Fruit fly (Drosophila melanogaster) whole organism, embryonic: ENCODE data around the gene CG14971.

ENCODE experiments used
- Awh ChIP-seq: fragments of 200-800 bp; sonication (Bioruptor generic); IDR thresholded peaks from 2 replicates; pipeline ENCODE4, ENCODE4 v1.3.6; 2022; ENCODE audit warnings: missing biosample characterization, missing genetic modification characterization
- Blimp-1 ChIP-seq: fragments of 200-800 bp; sonication (Bioruptor generic); optimal IDR thresholded peaks from 3 replicates; lab custom pipeline; 2018; ENCODE audit warnings: missing biosample characterization, missing genetic modification characterization, mild to moderate bottlenecking, moderate library complexity, missing genetic modification reagents
- CG10209 ChIP-seq: fragments of 200-800 bp; sonication (Bioruptor generic); optimal IDR thresholded peaks from 3 replicates; lab custom pipeline; 2017; ENCODE audit warnings: missing biosample characterization, mild to moderate bottlenecking, missing genetic modification characterization, missing genetic modification reagents
- CG12659 ChIP-seq: fragments of 200-800 bp; sonication (Bioruptor generic); optimal IDR thresholded peaks from 3 replicates; lab custom pipeline; 2017; ENCODE audit warnings: mild to moderate bottlenecking, missing biosample characterization, missing genetic modification reagents, missing genetic modification characterization
- CG12744 ChIP-seq: fragments of 200-800 bp; sonication (Bioruptor generic); optimal IDR thresholded peaks from 2 replicates; lab custom pipeline; 2016; ENCODE audit warnings: missing biosample characterization, missing genetic modification characterization
- CG2116 ChIP-seq: fragments of 200-800 bp; sonication (Bioruptor generic); optimal IDR thresholded peaks from 3 replicates; lab custom pipeline; 2018; ENCODE audit warnings: missing biosample characterization, mild to moderate bottlenecking, missing genetic modification characterization
- CG30431 ChIP-seq: fragments of 200-800 bp; sonication (Bioruptor generic); optimal IDR thresholded peaks from 2 replicates; lab custom pipeline; 2017; ENCODE audit warnings: missing biosample characterization, missing genetic modification characterization
- CG3281 ChIP-seq: fragments of 200-800 bp; sonication (Bioruptor generic); optimal IDR thresholded peaks from 3 replicates; lab custom pipeline; 2017; ENCODE audit warnings: missing biosample characterization, mild to moderate bottlenecking, missing genetic modification characterization
- CG33557 ChIP-seq: fragments of 200-800 bp; sonication (Bioruptor generic); optimal IDR thresholded peaks from 2 replicates; lab custom pipeline; 2019; ENCODE audit warnings: missing biosample characterization, mild to moderate bottlenecking, missing genetic modification characterization, moderate library complexity
- CG3847 ChIP-seq: fragments of 200-800 bp; sonication (Bioruptor generic); IDR thresholded peaks from 2 replicates; pipeline ENCODE4 v1.3.6; 2022; ENCODE audit warnings: missing biosample characterization, missing genetic modification characterization
- CG5180 ChIP-seq: fragments of 200-800 bp; sonication (Bioruptor generic); optimal IDR thresholded peaks from 3 replicates; lab custom pipeline; 2017; ENCODE audit warnings: missing biosample characterization, missing genetic modification characterization, mild to moderate bottlenecking, moderate library complexity, missing genetic modification reagents
- CG5245 ChIP-seq: fragments of 200-800 bp; sonication (Bioruptor generic); optimal IDR thresholded peaks from 3 replicates; lab custom pipeline; 2016; ENCODE audit warnings: missing biosample characterization, missing genetic modification characterization
- CG6689 ChIP-seq: fragments of 200-800 bp; sonication (Bioruptor generic); IDR thresholded peaks from 2 replicates; pipeline ENCODE4 v1.3.6; 2022; ENCODE audit warnings: missing biosample characterization, missing genetic modification characterization
- CG6791 ChIP-seq: fragments of 200-800 bp; sonication (Bioruptor generic); IDR thresholded peaks from 3 replicates; pipeline ENCODE4 v1.3.6; 2022; ENCODE audit warnings: missing biosample characterization, missing genetic modification characterization; ENCODE audit not compliant: partially characterized antibody
- CG7372 ChIP-seq: fragments of 200-800 bp; sonication (Bioruptor generic); IDR thresholded peaks from 2 replicates; pipeline ENCODE4 v1.3.6; 2022; ENCODE audit warnings: missing biosample characterization, missing genetic modification characterization
- CG8388 ChIP-seq: fragments of 200-800 bp; sonication (Bioruptor generic); optimal IDR thresholded peaks from 2 replicates; lab custom pipeline; 2019; ENCODE audit warnings: missing biosample characterization, mild to moderate bottlenecking, missing genetic modification characterization, moderate library complexity
- CG9817 ChIP-seq: fragments of 200-800 bp; sonication (Bioruptor generic); optimal IDR thresholded peaks from 2 replicates; lab custom pipeline; 2018; ENCODE audit warnings: missing biosample characterization, mild to moderate bottlenecking, missing genetic modification characterization, moderate library complexity
- CG9932 ChIP-seq: fragments of 200-800 bp; sonication (Bioruptor generic); IDR thresholded peaks from 2 replicates; pipeline ENCODE4 v1.3.6; 2022; ENCODE audit warnings: missing biosample characterization, missing genetic modification characterization
- CTCF ChIP-seq: fragments of 200-800 bp; sonication (Bioruptor generic); optimal IDR thresholded peaks from 2 replicates; lab custom pipeline; 2017; ENCODE audit warnings: missing biosample characterization, mild to moderate bottlenecking, missing genetic modification characterization, moderate library complexity
- CoRest ChIP-seq: fragments of 200-800 bp; sonication (Bioruptor generic); optimal IDR thresholded peaks from 3 replicates; lab custom pipeline; 2018; ENCODE audit warnings: missing biosample characterization, mild to moderate bottlenecking, missing genetic modification characterization, moderate library complexity
- D19B ChIP-seq: fragments of 200-800 bp; sonication (Bioruptor generic); optimal IDR thresholded peaks from 2 replicates; lab custom pipeline; 2017; ENCODE audit warnings: missing biosample characterization, mild to moderate bottlenecking, missing genetic modification characterization
- Dbx ChIP-seq: fragments of 200-800 bp; sonication (Bioruptor generic); IDR thresholded peaks from 3 replicates; pipeline ENCODE4 v1.3.6; 2022; ENCODE audit warnings: missing biosample characterization, missing genetic modification characterization
- HLHmδ ChIP-seq: fragments of 200-800 bp; sonication (Bioruptor generic); optimal IDR thresholded peaks from 2 replicates; lab custom pipeline; 2018; ENCODE audit warnings: missing biosample characterization, mild to moderate bottlenecking, missing genetic modification characterization, moderate library complexity
- Kr ChIP-seq: fragments of 200-800 bp; sonication (Bioruptor generic); optimal IDR thresholded peaks from 2 replicates; lab custom pipeline; 2017; ENCODE audit warnings: missing biosample characterization, mild to moderate bottlenecking, missing genetic modification characterization
- NK7.1 ChIP-seq: fragments of 200-800 bp; sonication (Bioruptor generic); optimal IDR thresholded peaks from 3 replicates; lab custom pipeline; 2016; ENCODE audit warnings: missing biosample characterization, missing genetic modification characterization
- PHDP ChIP-seq: fragments of 200-800 bp; sonication (Bioruptor generic); optimal IDR thresholded peaks from 3 replicates; lab custom pipeline; 2018; ENCODE audit warnings: missing biosample characterization, mild to moderate bottlenecking, missing genetic modification characterization, moderate library complexity
- Sry-δ ChIP-seq: fragments of 200-800 bp; sonication (Bioruptor generic); optimal IDR thresholded peaks from 2 replicates; lab custom pipeline; 2016; ENCODE audit warnings: missing biosample characterization, missing genetic modification characterization
- Taf1 ChIP-seq: fragments of 200-800 bp; sonication (Bioruptor generic); IDR thresholded peaks from 2 replicates; pipeline ENCODE4 v1.3.6; 2022; ENCODE audit warnings: missing biosample characterization, missing genetic modification characterization
- Vsx1 ChIP-seq: fragments of 200-800 bp; sonication (Bioruptor generic); optimal IDR thresholded peaks from 2 replicates; lab custom pipeline; 2017; ENCODE audit warnings: missing biosample characterization, mild to moderate bottlenecking, missing genetic modification characterization, missing genetic modification reagents
- abd-A ChIP-seq: fragments of 200-800 bp; sonication (Bioruptor generic); optimal IDR thresholded peaks from 3 replicates; lab custom pipeline; 2019; ENCODE audit warnings: missing biosample characterization, mild to moderate bottlenecking, missing genetic modification characterization, moderate library complexity
- ara ChIP-seq: fragments of 200-800 bp; sonication (Bioruptor generic); IDR thresholded peaks from 2 replicates; pipeline ENCODE4 v1.3.6; 2022; ENCODE audit warnings: missing biosample characterization, missing genetic modification characterization
- chinmo ChIP-seq: fragments of 200-800 bp; sonication (Bioruptor generic); IDR thresholded peaks from 4 replicates; pipeline ENCODE4 v1.3.6; 2022; ENCODE audit warnings: missing biosample characterization, missing genetic modification characterization; ENCODE audit not compliant: partially characterized antibody
- chm ChIP-seq: fragments of 200-800 bp; sonication (Bioruptor generic); IDR thresholded peaks from 2 replicates; pipeline ENCODE4 v1.3.6; 2022; ENCODE audit warnings: missing biosample characterization, missing genetic modification characterization
- croc ChIP-seq: fragments of 200-800 bp; sonication (Bioruptor generic); conservative IDR thresholded peaks from 3 replicates; pipeline ENCODE4 v1.3.6; 2022; ENCODE audit warnings: missing biosample characterization, missing genetic modification characterization
- dmrt11E ChIP-seq: fragments of 200-800 bp; sonication (Bioruptor generic); optimal IDR thresholded peaks from 3 replicates; lab custom pipeline; 2018; ENCODE audit warnings: missing biosample characterization, mild to moderate bottlenecking, missing genetic modification characterization, moderate library complexity
- dysf ChIP-seq: fragments of 200-800 bp; sonication (Bioruptor generic); IDR thresholded peaks from 3 replicates; pipeline ENCODE4 v1.3.6; 2022; ENCODE audit warnings: missing biosample characterization, missing genetic modification characterization
- eve ChIP-seq, 2 experiments: fragments of >200 bp; optimal IDR thresholded peaks; 2 replicates each; lab custom pipeline; 2017; ENCODE audit warnings: missing biosample characterization in 2 of 2, missing genetic modification characterization in 2 of 2
- lbe ChIP-seq: fragments of 200-800 bp; sonication (Bioruptor generic); optimal IDR thresholded peaks from 2 replicates; lab custom pipeline; 2016; ENCODE audit warnings: missing biosample characterization, mild to moderate bottlenecking, missing genetic modification characterization
- lov ChIP-seq, 2 experiments: fragments of 200-800 bp in 1 of 2; fragments of >200 bp in 1 of 2; sonication (Bioruptor generic) in 1 of 2; IDR thresholded peaks in 1 of 2; optimal IDR thresholded peaks in 1 of 2; 2 replicates in 1 of 2; 3 replicates in 1 of 2; pipeline versions ENCODE4 v1.3.6 to Lab custom; 2017 to 2022; ENCODE audit warnings: missing biosample characterization in 1 of 2, missing genetic modification characterization in 1 of 2
- nerfin-2 ChIP-seq: fragments of 200-800 bp; sonication (Bioruptor generic); IDR thresholded peaks from 2 replicates; pipeline ENCODE4 v1.3.6; 2022; ENCODE audit warnings: missing biosample characterization, missing genetic modification characterization; ENCODE audit not compliant: partially characterized antibody
- nom ChIP-seq: fragments of 200-800 bp; sonication (Bioruptor generic); optimal IDR thresholded peaks from 2 replicates; lab custom pipeline; 2017; ENCODE audit warnings: missing biosample characterization, missing genetic modification characterization, mild to moderate bottlenecking, moderate library complexity, missing genetic modification reagents
- otp ChIP-seq: fragments of 200-800 bp; sonication (Bioruptor generic); IDR thresholded peaks from 3 replicates; pipeline ENCODE4, ENCODE4 v1.3.6; 2022; ENCODE audit warnings: missing biosample characterization, missing genetic modification characterization
- psq ChIP-seq: fragments of 200-800 bp; sonication (Bioruptor generic); optimal IDR thresholded peaks from 2 replicates; lab custom pipeline; 2017; ENCODE audit warnings: missing biosample characterization, missing genetic modification characterization
- ranshi ChIP-seq: fragments of 200-800 bp; sonication (Bioruptor generic); IDR thresholded peaks from 2 replicates; pipeline ENCODE4 v1.3.6; 2022; ENCODE audit warnings: missing biosample characterization, missing genetic modification characterization
- sens ChIP-seq: fragments of 200-800 bp; sonication (Bioruptor generic); peaks from one replicate; lab custom pipeline; 2016; ENCODE audit warnings: missing biosample characterization, missing genetic modification characterization
- seq ChIP-seq: fragments of 200-800 bp; sonication (Bioruptor generic); IDR thresholded peaks from 2 replicates; pipeline ENCODE4 v1.3.6; 2022; ENCODE audit warnings: missing biosample characterization, missing genetic modification characterization
- slbo ChIP-seq: fragments of 200-800 bp; sonication (Bioruptor generic); IDR thresholded peaks from 2 replicates; pipeline ENCODE4 v1.3.6; 2022; ENCODE audit warnings: missing biosample characterization, missing genetic modification characterization
- sna ChIP-seq: fragments of 200-800 bp; sonication (Bioruptor generic); IDR thresholded peaks from 2 replicates; pipeline ENCODE4 v1.3.6; 2022; ENCODE audit warnings: missing biosample characterization, missing genetic modification characterization; ENCODE audit not compliant: partially characterized antibody
- sob ChIP-seq: fragments of 200-800 bp; sonication (Bioruptor generic); IDR thresholded peaks from 2 replicates; pipeline ENCODE4 v1.3.6; 2022; ENCODE audit warnings: missing biosample characterization, missing genetic modification characterization
- unc-4 ChIP-seq: fragments of 200-800 bp; sonication (Bioruptor generic); IDR thresholded peaks from 2 replicates; pipeline ENCODE4 v1.3.6; 2022; ENCODE audit warnings: missing biosample characterization, missing genetic modification characterization; ENCODE audit not compliant: partially characterized antibody

Gene CG14971

dm6 chr3L:3517894-3518293 is 46.8 kb upstream of the CG14971 start (continued):
- TF ChIP-seq Kr: no peak
- TF ChIP-seq CG8388 (GFP tag; lab: Kevin White, UChicago): peak; percentile 83
- TF ChIP-seq Sry-δ: peak; percentile 56
- TF ChIP-seq nerfin-2 (GFP tag; lab: Robert Waterston, UW): no peak
- TF ChIP-seq CoRest: peak; percentile 92
- TF ChIP-seq sens (GFP tag; lab: Kevin White, UChicago): peak; percentile 95
- peak; percentile 16 for TF ChIP-seq nom (GFP tag; lab: Kevin White, UChicago)
- no peak for TF ChIP-seq unc-4
- TF ChIP-seq lov (optimal IDR thresholded peaks at IDR 0.05; lab: Kevin White, UChicago): no peak
- TF ChIP-seq lov (GFP tag; IDR thresholded peaks at IDR 0.05; lab: Robert Waterston, UW): peak; percentile 77; the same call in 2 of the 3 replicates
- peak; percentile 93 for TF ChIP-seq CG6689 (GFP tag; lab: Robert Waterston, UW)
- peak; percentile 95 for TF ChIP-seq Awh
- peak; percentile 34; the same call in 1 of the 3 replicates for TF ChIP-seq croc
- TF ChIP-seq ranshi (GFP tag; lab: Robert Waterston, UW): peak; percentile 97
- TF ChIP-seq slbo (GFP tag; lab: Robert Waterston, UW): peak; percentile 97
- TF ChIP-seq eve (GFP tag; optimal IDR thresholded peaks at IDR 0.05; lab: Kevin White, UChicago): peak in 1 of 2 experiments; percentile 95
- TF ChIP-seq CG10209: peak; percentile 87
- TF ChIP-seq CG7372 (GFP tag; lab: Robert Waterston, UW): peak; percentile 94
- TF ChIP-seq CG12659: peak; percentile 90
- peak; percentile 92 for TF ChIP-seq ara
- no peak for TF ChIP-seq HLHmδ
- TF ChIP-seq abd-A (tag; lab: Kevin White, UChicago): peak; percentile 73
- peak; percentile 94 for TF ChIP-seq Dbx (GFP tag; lab: Robert Waterston, UW)
- TF ChIP-seq sna: no peak
- peak; percentile 58 for TF ChIP-seq dmrt11E (tag; lab: Kevin White, UChicago)
- peak; percentile 82 for TF ChIP-seq lbe
- peak; percentile 75 for TF ChIP-seq CG5180 (GFP tag; lab: Kevin White, UChicago)
- TF ChIP-seq CG6791: no peak
- peak; percentile 95 for TF ChIP-seq otp (GFP tag; lab: Robert Waterston, UW)
- TF ChIP-seq chm: peak; percentile 90
- TF ChIP-seq CG3847: peak; percentile 96
- TF ChIP-seq CG33557 (GFP tag; lab: Kevin White, UChicago): peak; percentile 44
- TF ChIP-seq CG30431 (GFP tag; lab: Kevin White, UChicago): peak; percentile 67
- peak; percentile 87 for TF ChIP-seq Blimp-1
- TF ChIP-seq CG12744 (GFP tag; lab: Kevin White, UChicago): peak; percentile 85
- peak; percentile 96 for TF ChIP-seq seq (GFP tag; lab: Robert Waterston, UW)
- TF ChIP-seq PHDP: peak; percentile 91
- no peak; the same call in none of the 2 replicates for TF ChIP-seq Taf1
- TF ChIP-seq psq (GFP tag; lab: Kevin White, UChicago): peak; percentile 47
- peak; percentile 47 for TF ChIP-seq D19B
- TF ChIP-seq CTCF (GFP tag; lab: Kevin White, UChicago): peak; percentile 83
- peak; percentile 87 for TF ChIP-seq CG5245 (GFP tag; lab: Kevin White, UChicago)
- TF ChIP-seq CG3281 (GFP tag; lab: Kevin White, UChicago): peak; percentile 87
- TF ChIP-seq chinmo (GFP tag; lab: Robert Waterston, UW): no peak
- TF ChIP-seq dysf (GFP tag; lab: Robert Waterston, UW): peak; percentile 98
- TF ChIP-seq sob (GFP tag; lab: Robert Waterston, UW): peak; percentile 92
- TF ChIP-seq CG9817 (tag; lab: Kevin White, UChicago): peak; percentile 87
- peak; percentile 65 for TF ChIP-seq Vsx1
- peak; percentile 94 for TF ChIP-seq CG9932 (GFP tag; lab: Robert Waterston, UW)
- TF ChIP-seq CG2116 (GFP tag; lab: Kevin White, UChicago): peak; percentile 51
- TF ChIP-seq NK7.1 (GFP tag; lab: Kevin White, UChicago): peak; percentile 81
